Worm (Caenorhabditis elegans): ENCODE results near the gene sre-2.

Gene sre-2

ce11 chrII:8129495-8130010 is 27.6 kb upstream of the sre-2 start, which contains the start of gene ulp-4 (continued):
- TF ChIP-seq nhr-47 (tag; optimal IDR thresholded peaks at IDR 0.05) (peak; percentile 1), snu-23 (GFP tag; optimal IDR thresholded peaks at IDR 0.05) (peak; percentile 3)

DNA sequence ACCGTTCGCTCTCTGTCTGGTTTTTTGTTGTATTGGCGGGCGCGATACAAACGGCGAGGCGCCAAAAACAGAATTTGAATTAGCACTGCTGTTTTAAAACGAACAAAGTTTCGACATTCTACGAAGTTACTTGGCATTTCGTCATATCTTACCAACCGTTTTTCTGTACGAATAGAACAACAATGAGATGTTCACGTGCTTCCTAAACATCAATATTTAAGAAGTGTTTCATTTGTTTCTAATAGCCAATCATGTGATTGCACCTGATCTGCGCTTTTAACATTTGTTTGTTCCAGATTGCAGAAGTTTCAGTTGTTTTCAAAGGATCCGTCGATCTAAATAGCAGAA is 27.1 kb upstream of the sre-2 start:
- TF ChIP-seq dpl-1 (GFP tag; optimal IDR thresholded peaks at IDR 0.05) (peak in 2 of 3 experiments; percentile 6 to 19), dsc-1 (tag; optimal IDR thresholded peaks at IDR 0.05) (no peak), lin-13 (GFP tag; optimal IDR thresholded peaks at IDR 0.05) (peak; percentile 18), efl-1 (optimal IDR thresholded peaks at IDR 0.05) (no peak), efl-1 (GFP tag; optimal IDR thresholded peaks at IDR 0.05 in 1 of 2) (peak in 1 of 2 experiments; percentile 95)

DNA sequence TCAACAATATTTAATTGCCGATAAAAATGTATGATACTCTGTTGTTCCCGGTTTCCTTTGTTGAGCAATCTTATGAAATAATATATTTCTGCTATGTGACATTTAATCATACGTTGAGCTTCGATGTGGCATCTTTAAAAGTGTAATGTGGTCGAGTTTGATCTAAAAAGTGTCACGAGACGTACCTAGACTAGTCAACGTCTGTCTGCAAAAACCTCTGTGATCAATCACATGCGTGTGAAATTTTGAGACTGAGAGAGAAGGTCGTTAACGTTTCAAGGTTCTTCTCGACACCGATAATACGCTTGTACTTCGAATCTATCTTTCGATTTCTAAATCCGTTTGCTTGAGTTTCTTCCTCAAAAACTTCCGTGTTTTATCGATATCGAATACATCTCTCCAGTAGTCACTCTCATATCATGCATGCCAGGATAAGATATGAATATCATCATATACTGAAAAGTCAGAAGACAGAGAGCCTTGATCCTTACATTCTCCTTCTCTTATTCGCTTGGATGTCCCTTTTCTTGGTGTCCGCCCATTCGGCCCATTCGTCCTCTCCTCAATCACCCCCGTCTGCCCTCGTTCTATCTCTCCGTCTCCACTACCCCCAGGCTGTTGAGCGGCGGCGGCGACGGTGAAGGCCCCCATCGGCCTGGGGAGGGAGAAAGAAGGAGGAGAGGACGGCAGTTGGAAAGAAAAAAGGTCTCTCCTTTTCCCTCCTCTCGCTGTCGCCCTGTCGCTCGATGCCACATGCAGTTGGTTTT is 26.5 kb upstream of the sre-2 start:
- TF ChIP-seq pag-3 (tag; optimal IDR thresholded peaks at IDR 0.05; ENCODE audit: borderline replicate concordance, insufficient read depth) = peak; percentile 81
- TF ChIP-seq nhr-85 (tag) = peak; percentile 92
- TF ChIP-seq dpl-1 (GFP tag; optimal IDR thresholded peaks at IDR 0.05) = peak; percentile 0 to 53 (median 17)
- TF ChIP-seq F16B12.6 (tag; optimal IDR thresholded peaks at IDR 0.05) = peak; percentile 11
- TF ChIP-seq fkh-8 (tag; optimal IDR thresholded peaks at IDR 0.05) = peak; percentile 15
- TF ChIP-seq swsn-7 (tag; optimal IDR thresholded peaks at IDR 0.05) = peak; percentile 27
- peak; percentile 30 for TF ChIP-seq irx-1 (tag; optimal IDR thresholded peaks at IDR 0.05)
- no peak for TF ChIP-seq jun-1 (tag; optimal IDR thresholded peaks at IDR 0.05)
- TF ChIP-seq ceh-63 (GFP tag; optimal IDR thresholded peaks at IDR 0.05) = no peak
- no peak for TF ChIP-seq fos-1 (tag; optimal IDR thresholded peaks at IDR 0.05)
- no peak for TF ChIP-seq alr-1 (tag; optimal IDR thresholded peaks at IDR 0.05; ENCODE audit: borderline replicate concordance)
- TF ChIP-seq blmp-1 (tag; optimal IDR thresholded peaks at IDR 0.05) = peak; percentile 55
- peak; percentile 72 for TF ChIP-seq xbp-1 (tag; optimal IDR thresholded peaks at IDR 0.05)
- peak; percentile 90 for TF ChIP-seq unc-130 (tag; optimal IDR thresholded peaks at IDR 0.05)
- TF ChIP-seq unc-62 (GFP tag; optimal IDR thresholded peaks at IDR 0.05) = no peak
- no peak for TF ChIP-seq hlh-17 (GFP tag; optimal IDR thresholded peaks at IDR 0.05; ENCODE audit: borderline replicate concordance)
- TF ChIP-seq lin-14 (GFP tag; optimal IDR thresholded peaks at IDR 0.05) = peak; percentile 82
- TF ChIP-seq ceh-88 (GFP tag; IDR thresholded peaks at IDR 0.05) = no peak; the same call in 1 of the 2 replicates
- TF ChIP-seq tbx-2 (tag; optimal IDR thresholded peaks at IDR 0.05) = peak; percentile 50
- TF ChIP-seq ces-1 (GFP tag; optimal IDR thresholded peaks at IDR 0.05) = no peak
- TF ChIP-seq dsc-1 (tag; optimal IDR thresholded peaks at IDR 0.05) = peak; percentile 15
- peak; percentile 43 for TF ChIP-seq skn-1 (tag; optimal IDR thresholded peaks at IDR 0.05)
- peak; percentile 14 for TF ChIP-seq pax-3 (tag; optimal IDR thresholded peaks at IDR 0.05)
- TF ChIP-seq lin-15B (tag; optimal IDR thresholded peaks at IDR 0.05) = peak; percentile 14
- peak; percentile 87 for TF ChIP-seq snu-23 (GFP tag; optimal IDR thresholded peaks at IDR 0.05)
- TF ChIP-seq mep-1 (tag; optimal IDR thresholded peaks at IDR 0.05) = peak; percentile 21
- TF ChIP-seq lin-35 (GFP tag; optimal IDR thresholded peaks at IDR 0.05) = peak; percentile 19 to 75
- TF ChIP-seq aha-1 (tag; optimal IDR thresholded peaks at IDR 0.05) = peak; percentile 22
- TF ChIP-seq ama-1 (optimal IDR thresholded peaks at IDR 0.05) = no peak
- no peak for TF ChIP-seq snpc-4 (tag; optimal IDR thresholded peaks at IDR 0.05)
- TF ChIP-seq pqm-1 (tag; optimal IDR thresholded peaks at IDR 0.05) = no peak
- TF ChIP-seq sptf-1 (tag; optimal IDR thresholded peaks at IDR 0.05) = no peak
- TF ChIP-seq egl-27 (tag; optimal IDR thresholded peaks at IDR 0.05) = no peak
- TF ChIP-seq unc-98 (GFP tag; IDR thresholded peaks at IDR 0.05) = no peak
- TF ChIP-seq aly-2 (tag; optimal IDR thresholded peaks at IDR 0.05) = no peak
- peak; percentile 70 for TF ChIP-seq grh-1 (GFP tag; IDR thresholded peaks at IDR 0.05)
- TF ChIP-seq hpl-2 (GFP tag; optimal IDR thresholded peaks at IDR 0.05) = no peak
- TF ChIP-seq nhr-237 (tag; optimal IDR thresholded peaks at IDR 0.05) = no peak
- TF ChIP-seq unc-86 (tag; optimal IDR thresholded peaks at IDR 0.05) = peak; percentile 3
- TF ChIP-seq sox-4 (tag; optimal IDR thresholded peaks at IDR 0.05) = no peak
- TF ChIP-seq C16A3.4 (tag; optimal IDR thresholded peaks at IDR 0.05) = peak; percentile 29
- peak; percentile 76 for TF ChIP-seq nhr-19 (GFP tag; conservative IDR thresholded peaks at IDR 0.05)
- TF ChIP-seq lin-39 (tag; optimal IDR thresholded peaks at IDR 0.05) = peak; percentile 56
- no peak for TF ChIP-seq Y116A8C.19 (tag; optimal IDR thresholded peaks at IDR 0.05; ENCODE audit: borderline replicate concordance)
